Fruit fly (Drosophila melanogaster) whole organism, wandering third instar larva: ENCODE measurements around the gene CG3164.

Source experiments
- Dif ChIP-seq: fragments of 200-275, 200-300 bp; sonication (Bioruptor generic); optimal IDR thresholded peaks from 2 replicates; lab custom pipeline; 2018; ENCODE audit warnings: missing biosample characterization, missing genetic modification characterization; ENCODE audit not compliant: partially characterized antibody
- Hr83 ChIP-seq: fragments of 200-300 bp; sonication (Bioruptor generic); optimal IDR thresholded peaks from 2 replicates; lab custom pipeline; 2016; ENCODE audit warnings: missing biosample characterization, mild to moderate bottlenecking, missing genetic modification characterization, moderate library complexity; ENCODE audit not compliant: poor library complexity, severe bottlenecking
- OdsH ChIP-seq: fragments of 200-800 bp; sonication (Bioruptor generic); optimal IDR thresholded peaks from 2 replicates; lab custom pipeline; 2016; ENCODE audit warnings: missing biosample characterization, mild to moderate bottlenecking, missing genetic modification characterization
- Rel ChIP-seq, 2 experiments: fragments of 200-800 bp; sonication (Bioruptor generic) in 1 of 2; optimal IDR thresholded peaks; 2 replicates in 1 of 2; 3 replicates in 1 of 2; lab custom pipeline; 2016 to 2019; ENCODE audit warnings: mild to moderate bottlenecking in 2 of 2, missing biosample characterization in 2 of 2, missing genetic modification characterization in 2 of 2, moderate library complexity in 1 of 2
- dsf ChIP-seq: sonication (Bioruptor generic); optimal IDR thresholded peaks from 2 replicates; lab custom pipeline; 2016; ENCODE audit warnings: missing biosample characterization, missing genetic modification characterization, borderline replicate concordance
- fru ChIP-seq: fragments of 200-800 bp; sonication (Bioruptor generic); optimal IDR thresholded peaks from 3 replicates; lab custom pipeline; 2016; ENCODE audit warnings: missing biosample characterization, mild to moderate bottlenecking, missing genetic modification characterization
- jim ChIP-seq: fragments of 175-275, 200-325 bp; sonication (Bioruptor generic); optimal IDR thresholded peaks from 2 replicates; lab custom pipeline; 2016; ENCODE audit warnings: missing biosample characterization, mild to moderate bottlenecking, missing genetic modification characterization
- psq ChIP-seq: fragments of 200-800 bp; sonication (Bioruptor generic); optimal IDR thresholded peaks from 3 replicates; lab custom pipeline; 2017; ENCODE audit warnings: missing biosample characterization, mild to moderate bottlenecking, missing genetic modification characterization, moderate library complexity

dm6 chr2L:89158-89557, 41.4 kb downstream of the CG3164 start:
- no peak for TF ChIP-seq Dif
- TF ChIP-seq fru (GFP tag; lab: Kevin White, UChicago), result no peak
- TF ChIP-seq Hr83, result no peak
- TF ChIP-seq OdsH (GFP tag; lab: Kevin White, UChicago), result no peak
- no peak for TF ChIP-seq jim (GFP tag; lab: Kevin White, UChicago)
- TF ChIP-seq dsf (GFP tag; lab: Kevin White, UChicago), result no peak
- TF ChIP-seq psq (GFP tag; lab: Kevin White, UChicago), result no peak
- TF ChIP-seq Rel (GFP tag; optimal IDR thresholded peaks at IDR 0.05; lab: Kevin White, UChicago), result no peak
- no peak for TF ChIP-seq Rel (tag; optimal IDR thresholded peaks at IDR 0.05; lab: Kevin White, UChicago)
